Worm (Caenorhabditis elegans) whole organism, L4 larva: ENCODE results near the gene T01G6.1.
A peak's percentile ranks its signal among the peaks of the same experiment; 100 is the strongest.

Source experiments
- F10B5.3 ChIP-seq: sonication (generic microtip); optimal IDR thresholded peaks from 2 replicates; lab custom pipeline; 2016; ENCODE audit warnings: mild to moderate bottlenecking, missing genetic modification characterization, missing compliant biosample characterization
- Y48G9A.11 ChIP-seq: fragments of 200-800 bp; sonication (Bioruptor generic); IDR thresholded peaks from 2 replicates; pipeline ENCODE4 v1.3.6; 2022; ENCODE audit warnings: missing genetic modification reagents, missing genetic modification characterization, missing compliant biosample characterization
- Y5F2A.4 ChIP-seq: fragments of 200-800 bp; sonication (Bioruptor generic); optimal IDR thresholded peaks from 2 replicates; lab custom pipeline; 2018; ENCODE audit warnings: mild to moderate bottlenecking, missing genetic modification characterization, missing compliant biosample characterization
- aha-1 ChIP-seq: fragments of 150-350 bp; peaks from one replicate; lab custom pipeline; 2014; ENCODE audit warnings: missing biosample characterization, missing genetic modification characterization
- aly-2 ChIP-seq: sonication (generic microtip); optimal IDR thresholded peaks from 2 replicates; lab custom pipeline; 2018; ENCODE audit warnings: missing biosample characterization, missing genetic modification characterization
- ama-1 ChIP-seq: fragments of 150-350 bp; optimal IDR thresholded peaks from 2 replicates; lab custom pipeline; 2014; ENCODE audit warnings: inconsistent platforms, mixed read lengths
- ceh-82 ChIP-seq: sonication (generic microtip); optimal IDR thresholded peaks from 2 replicates; lab custom pipeline; 2017; ENCODE audit warnings: missing biosample characterization, missing genetic modification characterization
- cey-2 ChIP-seq: sonication (generic microtip); optimal IDR thresholded peaks from 3 replicates; lab custom pipeline; 2017; ENCODE audit warnings: missing genetic modification characterization, mild to moderate bottlenecking, missing compliant biosample characterization, antibody characterized with exemption, borderline replicate concordance; ENCODE audit not compliant: insufficient read depth
- daf-16 ChIP-seq, 3 experiments: sonication (generic microtip); optimal IDR thresholded peaks; 2 replicates each; lab custom pipeline; 2016 to 2017; ENCODE audit warnings: missing genetic modification characterization in 3 of 3, missing genetic modification reagents in 3 of 3, mild to moderate bottlenecking in 2 of 3, missing compliant biosample characterization in 2 of 3, missing biosample characterization in 1 of 3, moderate library complexity in 1 of 3
- daf-19 ChIP-seq: fragments of 200-800 bp; sonication (Bioruptor generic); conservative IDR thresholded peaks from 2 replicates; pipeline ENCODE4 v1.3.6; 2022; ENCODE audit warnings: missing genetic modification characterization, missing compliant biosample characterization
- dmd-6 ChIP-seq: fragments of 200-800 bp; sonication (Bioruptor generic); IDR thresholded peaks from 2 replicates; pipeline ENCODE4 v1.3.6; 2022; ENCODE audit warnings: missing genetic modification reagents, missing genetic modification characterization, missing compliant biosample characterization
- dmd-8 ChIP-seq: fragments of 200-800 bp; sonication (Bioruptor generic); IDR thresholded peaks from 2 replicates; pipeline ENCODE4 v1.3.6; 2022; ENCODE audit warnings: missing genetic modification characterization, missing compliant biosample characterization
- dve-1 ChIP-seq: sonication (generic microtip); optimal IDR thresholded peaks from 2 replicates; lab custom pipeline; 2017; ENCODE audit warnings: antibody characterized with exemption, mild to moderate bottlenecking, missing genetic modification characterization, missing compliant biosample characterization; ENCODE audit not compliant: insufficient read depth
- hif-1 ChIP-seq, 2 experiments: sonication (generic microtip); optimal IDR thresholded peaks; 2 replicates each; lab custom pipeline; 2016 to 2017; ENCODE audit warnings: missing compliant biosample characterization in 2 of 2, missing genetic modification characterization in 2 of 2, missing genetic modification reagents in 2 of 2, missing genotype in 2 of 2, mild to moderate bottlenecking in 1 of 2
- hlh-11 ChIP-seq: fragments of 200-800 bp; sonication (Bioruptor generic); optimal IDR thresholded peaks from 2 replicates; lab custom pipeline; 2018; ENCODE audit warnings: mild to moderate bottlenecking, missing genetic modification characterization, missing compliant biosample characterization
- hlh-30 ChIP-seq: sonication (generic microtip); optimal IDR thresholded peaks from 2 replicates; lab custom pipeline; 2017; ENCODE audit warnings: antibody characterized with exemption, mild to moderate bottlenecking, missing genetic modification characterization, missing compliant biosample characterization; ENCODE audit not compliant: insufficient read depth
- lin-13 ChIP-seq: fragments of 150-350 bp; optimal IDR thresholded peaks from 2 replicates; lab custom pipeline; 2014; ENCODE audit warnings: missing biosample characterization, missing genetic modification reagents, missing genetic modification characterization
- lir-3 ChIP-seq: sonication (generic microtip); optimal IDR thresholded peaks from 2 replicates; lab custom pipeline; 2016; ENCODE audit warnings: mild to moderate bottlenecking, missing genetic modification characterization, missing compliant biosample characterization
- lsy-2 ChIP-seq, 2 experiments: fragments of 150-350 bp in 1 of 2; sonication (generic microtip) in 1 of 2; optimal IDR thresholded peaks; 2 replicates each; lab custom pipeline; 2014 to 2017; ENCODE audit warnings: missing biosample characterization in 2 of 2, missing genetic modification characterization in 2 of 2
- madf-5 ChIP-seq, 2 experiments: fragments of 200-800 bp; sonication (Bioruptor generic); IDR thresholded peaks; 2 replicates each; pipeline ENCODE4 v1.3.6; 2022; ENCODE audit warnings: missing compliant biosample characterization in 2 of 2, missing genetic modification characterization in 2 of 2
- mdl-1 ChIP-seq, 2 experiments: fragments of 150-350 bp in 1 of 2; sonication (generic microtip) in 1 of 2; optimal IDR thresholded peaks; 2 replicates each; lab custom pipeline; 2014 to 2017; ENCODE audit warnings: missing biosample characterization in 2 of 2, missing genetic modification characterization in 2 of 2
- mes-2 ChIP-seq: sonication (generic microtip); optimal IDR thresholded peaks from 2 replicates; lab custom pipeline; 2016; ENCODE audit warnings: missing genotype, mild to moderate bottlenecking, missing genetic modification characterization, missing compliant biosample characterization; ENCODE audit not compliant: poor library complexity, severe bottlenecking
- mxl-3 ChIP-seq: fragments of 200-800 bp; sonication (Bioruptor generic); optimal IDR thresholded peaks from 2 replicates; lab custom pipeline; 2018; ENCODE audit warnings: mild to moderate bottlenecking, missing genetic modification characterization, missing compliant biosample characterization
- nhr-102 ChIP-seq: sonication (generic microtip); optimal IDR thresholded peaks from 2 replicates; lab custom pipeline; 2016; ENCODE audit warnings: mild to moderate bottlenecking, missing genetic modification characterization, moderate library complexity, missing compliant biosample characterization
- nhr-28 ChIP-seq: fragments of 150-350 bp; optimal IDR thresholded peaks from 2 replicates; lab custom pipeline; 2014; ENCODE audit warnings: missing biosample characterization, missing genetic modification characterization
- nhr-48 ChIP-seq: sonication (generic microtip); optimal IDR thresholded peaks from 2 replicates; lab custom pipeline; 2016; ENCODE audit warnings: mild to moderate bottlenecking, missing genetic modification characterization, missing compliant biosample characterization
- nhr-6 ChIP-seq: fragments of 150-350 bp; optimal IDR thresholded peaks from 2 replicates; lab custom pipeline; 2014; ENCODE audit warnings: missing biosample characterization, missing genetic modification characterization
- nhr-77 ChIP-seq: fragments of 150-350 bp; optimal IDR thresholded peaks from 2 replicates; lab custom pipeline; 2014; ENCODE audit warnings: missing biosample characterization, missing genetic modification characterization
- php-3 ChIP-seq: fragments of 200-800 bp; sonication (Bioruptor generic); IDR thresholded peaks from 2 replicates; pipeline ENCODE4 v1.3.6; 2022; ENCODE audit warnings: missing genetic modification reagents, missing genetic modification characterization, missing compliant biosample characterization
- pqm-1 ChIP-seq: sonication (generic microtip); optimal IDR thresholded peaks from 2 replicates; lab custom pipeline; 2017; ENCODE audit warnings: missing biosample characterization, missing genetic modification characterization
- set-16 ChIP-seq: fragments of 200-800 bp; sonication (Bioruptor generic); IDR thresholded peaks from 2 replicates; pipeline ENCODE4 v1.3.6; 2022; ENCODE audit warnings: missing genetic modification reagents, missing genetic modification characterization, missing compliant biosample characterization
- snpc-1.2 ChIP-seq: fragments of 200-800 bp; sonication (Bioruptor generic); IDR thresholded peaks from 2 replicates; pipeline ENCODE4 v1.3.6; 2022; ENCODE audit warnings: missing genetic modification reagents, missing genetic modification characterization, missing compliant biosample characterization
- spr-1 ChIP-seq: sonication (generic microtip); optimal IDR thresholded peaks from 2 replicates; lab custom pipeline; 2016; ENCODE audit warnings: mild to moderate bottlenecking, missing genetic modification characterization, missing compliant biosample characterization
- spr-3 ChIP-seq: fragments of 200-800 bp; sonication (Bioruptor generic); optimal IDR thresholded peaks from 2 replicates; lab custom pipeline; 2018; ENCODE audit warnings: mild to moderate bottlenecking, missing genetic modification characterization, missing compliant biosample characterization
- unc-62 ChIP-seq, 3 experiments: fragments of 150-350 bp in 1 of 3; sonication (generic microtip); optimal IDR thresholded peaks in 2 of 3; peaks in 1 of 3; 1 replicate in 1 of 3; 2 replicates in 2 of 3; lab custom pipeline; 2014 to 2017; ENCODE audit warnings: missing biosample characterization in 3 of 3, missing genetic modification characterization in 3 of 3, missing genetic modification reagents in 3 of 3, missing genotype in 1 of 3
- zip-11 ChIP-seq: fragments of 200-800 bp; sonication (Bioruptor generic); IDR thresholded peaks from 2 replicates; pipeline ENCODE4 v1.3.6; 2022; ENCODE audit warnings: missing genetic modification characterization, missing compliant biosample characterization
- zip-2 ChIP-seq: fragments of 150-350 bp; optimal IDR thresholded peaks from 2 replicates; lab custom pipeline; 2014; ENCODE audit warnings: missing biosample characterization, missing genetic modification characterization

The T01G6.1 gene

DNA sequence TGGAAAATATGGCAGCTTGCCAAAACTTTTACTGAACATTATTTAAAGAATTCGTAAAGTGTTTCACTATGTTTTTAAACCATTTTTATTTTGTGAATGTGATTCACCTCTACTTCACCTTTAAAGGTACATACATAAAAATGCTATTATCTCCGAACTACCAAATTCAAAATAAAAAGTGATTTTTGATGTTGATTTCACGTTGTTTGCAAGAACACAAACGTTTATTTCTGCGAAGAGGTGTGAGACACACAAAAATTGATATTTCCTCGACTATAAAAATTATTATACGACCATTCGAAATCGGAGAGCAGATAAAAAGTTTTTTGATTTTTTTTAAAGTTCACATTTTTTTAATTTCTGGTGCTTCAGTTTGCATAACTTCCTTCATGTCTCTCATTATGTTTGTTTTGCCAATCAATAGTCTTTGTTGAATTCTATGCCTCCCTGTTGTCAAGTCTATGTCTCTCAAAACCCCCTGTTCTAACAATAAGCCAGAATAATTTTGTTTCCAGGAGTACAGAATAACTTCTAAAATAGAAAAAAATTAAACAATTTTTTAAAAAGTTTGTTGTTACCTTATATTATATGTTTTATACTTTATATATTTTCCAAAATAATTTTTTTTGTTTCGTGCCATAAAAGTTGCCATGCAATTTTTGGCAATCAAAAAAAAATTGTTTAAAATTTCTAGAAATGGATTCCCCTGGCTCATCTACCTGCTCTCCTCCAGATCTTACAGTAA, 46.6 kb upstream of the T01G6.1 start, which contains the start of gene nhr-123:
nhr-123 (plus strand) TSS at position 695 of the 745 bp plus-strand sequence.
- TF ChIP-seq Y48G9A.11 (GFP tag; lab: Robert Waterston, UW) (no peak), nhr-28 (tag; lab: Kevin White, UChicago) (peak; percentile 46), set-16 (no peak), dve-1 (tag; lab: Kevin White, UChicago) (peak; percentile 5), daf-16 (GFP tag; optimal IDR thresholded peaks at IDR 0.05; lab: Kevin White, UChicago) (no peak), daf-16 (tag; optimal IDR thresholded peaks at IDR 0.05; lab: Kevin White, UChicago) (peak; percentile 67), Y5F2A.4 (GFP tag; lab: Kevin White, UChicago) (no peak), unc-62 (GFP tag; optimal IDR thresholded peaks at IDR 0.05 in 1 of 2; lab: Kevin White, UChicago) (peak in 1 of 2 experiments; percentile 25), unc-62 (tag; optimal IDR thresholded peaks at IDR 0.05; lab: Kevin White, UChicago) (no peak), F10B5.3 (no peak), aha-1 (tag; lab: Kevin White, UChicago) (no peak), nhr-6 (tag; lab: Kevin White, UChicago) (no peak), php-3 (0 out of 2 replicates have a peak, but pooled peaks have one; percentile 21), hif-1 (tag; optimal IDR thresholded peaks at IDR 0.05; lab: Kevin White, UChicago) (no peak)

DNA sequence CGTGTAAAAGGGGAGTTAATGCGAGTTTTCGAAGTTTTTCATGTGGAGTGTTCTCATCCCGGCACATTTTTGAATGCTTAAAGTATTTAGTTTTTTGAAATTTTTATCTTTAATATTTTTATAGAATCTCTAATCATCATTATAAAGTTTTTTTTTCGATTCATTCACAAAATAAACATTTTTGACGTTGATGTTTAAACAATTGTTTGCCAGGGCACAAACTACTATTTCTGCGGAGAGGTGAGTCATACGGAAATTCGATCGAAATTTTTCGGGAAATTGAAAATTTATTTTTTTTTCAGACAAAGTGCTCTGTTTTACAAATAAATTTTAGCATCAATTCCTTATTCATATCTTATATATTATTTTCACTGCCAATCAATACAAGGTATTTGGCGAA, 43.9 kb upstream of the T01G6.1 start, which contains the start of gene nhr-98:
nhr-98 (plus strand) TSS at position 301 of the 400 bp plus-strand sequence.
- no peak for TF ChIP-seq snpc-1.2 (GFP tag; lab: Robert Waterston, UW)
- no peak for TF ChIP-seq madf-5 (GFP tag; IDR thresholded peaks at IDR 0.05; lab: Robert Waterston, UW)
- no peak for TF ChIP-seq daf-19 (GFP tag; lab: Robert Waterston, UW)
- peak; percentile 53 for TF ChIP-seq aha-1 (tag; lab: Kevin White, UChicago)

DNA sequence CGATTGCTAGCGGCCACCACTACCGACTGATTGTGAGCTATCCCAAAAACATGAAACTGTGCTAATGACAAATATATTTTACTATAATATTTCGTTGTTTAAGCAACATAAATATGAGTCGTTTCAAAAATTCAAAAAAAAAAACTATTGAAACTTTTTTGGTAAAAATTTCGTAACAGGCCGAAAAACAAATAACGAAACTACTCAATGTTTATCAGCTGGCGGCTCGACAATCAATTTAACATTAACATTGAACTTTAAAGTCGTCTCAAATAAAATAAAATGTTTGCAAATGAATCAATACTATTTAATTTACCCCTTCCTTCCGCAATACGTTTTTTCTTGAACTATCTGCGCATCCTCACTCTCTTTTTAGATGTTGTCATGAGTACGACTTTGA, 39.7 kb upstream of the T01G6.1 start:
- TF ChIP-seq dve-1 (tag; lab: Kevin White, UChicago), result peak; percentile 23
- TF ChIP-seq pqm-1, result peak; percentile 18
- TF ChIP-seq spr-3 (GFP tag; lab: Kevin White, UChicago), result no peak
- no peak for TF ChIP-seq zip-11 (GFP tag; lab: Robert Waterston, UW)
- no peak for TF ChIP-seq spr-1 (tag; lab: Kevin White, UChicago)
- TF ChIP-seq aly-2, result no peak
- no peak for TF ChIP-seq ceh-82
- peak; percentile 36 for TF ChIP-seq nhr-28 (tag; lab: Kevin White, UChicago)
- no peak for TF ChIP-seq dmd-8 (GFP tag; lab: Robert Waterston, UW)
- no peak for TF ChIP-seq cey-2 (tag; lab: Kevin White, UChicago)
- no peak for TF ChIP-seq daf-16 (GFP tag; optimal IDR thresholded peaks at IDR 0.05; lab: Kevin White, UChicago)
- TF ChIP-seq daf-16 (tag; optimal IDR thresholded peaks at IDR 0.05; lab: Kevin White, UChicago), result peak; percentile 62
- no peak for TF ChIP-seq lir-3 (tag; lab: Kevin White, UChicago)
- TF ChIP-seq, all 104 proteins: peak for 4

DNA sequence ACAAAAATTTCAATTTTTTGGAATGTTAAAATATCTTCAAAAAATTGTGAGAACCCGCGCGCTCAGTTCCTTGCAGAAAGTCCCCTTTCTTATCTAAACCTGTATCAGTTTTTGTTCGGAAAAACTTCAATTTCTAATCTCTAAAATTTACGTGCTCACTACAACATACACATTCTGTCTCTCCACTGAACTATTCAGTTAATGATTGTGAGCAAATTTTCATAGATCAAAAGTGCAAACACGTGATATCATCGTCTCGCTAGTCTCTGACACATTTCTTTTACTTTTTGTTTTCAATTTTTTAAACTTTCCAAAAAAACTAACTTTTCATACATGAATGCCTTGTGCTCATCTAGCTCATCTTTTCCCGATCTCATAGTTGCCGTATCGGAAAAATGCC, 38.0 kb upstream of the T01G6.1 start, which contains the start of gene nhr-203:
nhr-203 (plus strand) TSS at position 332 of the 400 bp plus-strand sequence.
- TF ChIP-seq php-3 (peak; percentile 76), mes-2 (peak; percentile 39), lin-13 (no peak), ama-1 (no peak), zip-2 (tag; lab: Kevin White, UChicago) (no peak), hlh-30 (tag; lab: Kevin White, UChicago) (peak; percentile 60), daf-16 (GFP tag; optimal IDR thresholded peaks at IDR 0.05; lab: Kevin White, UChicago) (no peak), daf-16 (tag; optimal IDR thresholded peaks at IDR 0.05; lab: Kevin White, UChicago) (peak; percentile 81), hlh-11 (peak; percentile 63), dve-1 (tag; lab: Kevin White, UChicago) (peak; percentile 80), pqm-1 (peak; percentile 62), nhr-102 (tag; lab: Kevin White, UChicago) (peak; percentile 35), nhr-48 (tag; lab: Kevin White, UChicago) (peak; percentile 49), mxl-3 (GFP tag; lab: Kevin White, UChicago) (no peak), nhr-77 (tag; lab: Kevin White, UChicago) (peak; percentile 66), lsy-2 (tag; optimal IDR thresholded peaks at IDR 0.05; lab: Kevin White, UChicago) (peak in 1 of 2 experiments; percentile 6), mdl-1 (tag; optimal IDR thresholded peaks at IDR 0.05; lab: Kevin White, UChicago) (no peak), hif-1 (tag; optimal IDR thresholded peaks at IDR 0.05; lab: Kevin White, UChicago) (peak in 1 of 2 experiments; percentile 14), nhr-28 (tag; lab: Kevin White, UChicago) (peak; percentile 99), dmd-6 (GFP tag; lab: Robert Waterston, UW) (peak; percentile 89)
- TF ChIP-seq, all 104 proteins: peak for 14
